Worm (Caenorhabditis elegans) whole organism, midembryonic: ENCODE measurements around the gene snap-1.

Source experiments
- T22C8.4 ChIP-seq: fragments of 200-800 bp; sonication (Bioruptor generic); IDR thresholded peaks from 2 replicates; pipeline ENCODE4 v1.3.6; 2022; ENCODE audit warnings: missing genetic modification characterization, missing compliant biosample characterization
- flt-1 ChIP-seq: fragments of 200-800 bp; sonication (Bioruptor generic); IDR thresholded peaks from 2 replicates; pipeline ENCODE4 v1.3.6; 2022; ENCODE audit warnings: missing genetic modification characterization, missing compliant biosample characterization
- klf-2 ChIP-seq: fragments of 200-800 bp; sonication (Bioruptor generic); conservative IDR thresholded peaks from 2 replicates; pipeline ENCODE4 v1.3.6; 2022; ENCODE audit warnings: missing genetic modification reagents, missing genetic modification characterization, missing compliant biosample characterization
- ref-1 ChIP-seq: fragments of 200-800 bp; sonication (Bioruptor generic); conservative IDR thresholded peaks from 2 replicates; pipeline ENCODE4 v1.3.6; 2022; ENCODE audit warnings: missing genetic modification reagents, missing genetic modification characterization, missing compliant biosample characterization
- tab-1 ChIP-seq: fragments of 200-800 bp; sonication (Bioruptor generic); IDR thresholded peaks from 2 replicates; pipeline ENCODE4 v1.3.6; 2022; ENCODE audit warnings: missing genetic modification characterization, missing compliant biosample characterization
- ztf-23 ChIP-seq: fragments of 200-800 bp; sonication (Bioruptor generic); IDR thresholded peaks from 2 replicates; pipeline ENCODE4 v1.3.6; 2022; ENCODE audit warnings: missing genetic modification reagents, missing genetic modification characterization, missing compliant biosample characterization
- ztf-29 ChIP-seq: fragments of 200-800 bp; sonication (Bioruptor generic); IDR thresholded peaks from 2 replicates; pipeline ENCODE4 v1.3.6; 2022; ENCODE audit warnings: missing genetic modification reagents, missing genetic modification characterization, missing compliant biosample characterization

ce11 chrV:8114542-8114941 lies 15.9 kb upstream of the snap-1 start:
- TF ChIP-seq ztf-29 (GFP tag; lab: Robert Waterston, UW) (no peak), klf-2 (GFP tag; lab: Robert Waterston, UW) (no peak), flt-1 (no peak), ztf-23 (GFP tag; lab: Robert Waterston, UW) (no peak), T22C8.4 (GFP tag; lab: Robert Waterston, UW) (no peak), ref-1 (GFP tag; lab: Robert Waterston, UW) (no peak), tab-1 (GFP tag; lab: Robert Waterston, UW) (no peak)
